Fruit fly (Drosophila melanogaster) whole organism, embryonic: ENCODE measurements around the gene Rilpl.

Experiments
- ATbp ChIP-seq: fragments of 200-800 bp; sonication (Bioruptor generic); optimal IDR thresholded peaks from 2 replicates; lab custom pipeline; 2017; ENCODE audit warnings: missing biosample characterization, mild to moderate bottlenecking, missing genetic modification characterization, missing genetic modification reagents
- Antp ChIP-seq: fragments of 200-800 bp; sonication (Bioruptor generic); optimal IDR thresholded peaks from 3 replicates; lab custom pipeline; 2016; ENCODE audit warnings: missing biosample characterization, missing genetic modification characterization
- Awh ChIP-seq: fragments of 200-800 bp; sonication (Bioruptor generic); IDR thresholded peaks from 2 replicates; pipeline ENCODE4, ENCODE4 v1.3.6; 2022; ENCODE audit warnings: missing biosample characterization, missing genetic modification characterization
- CG10147 ChIP-seq: fragments of 200-800 bp; sonication (Bioruptor generic); optimal IDR thresholded peaks from 2 replicates; lab custom pipeline; 2019; ENCODE audit warnings: missing biosample characterization, mild to moderate bottlenecking, missing genetic modification characterization, moderate library complexity
- CG10543 ChIP-seq: fragments of 200-800 bp; sonication (Bioruptor generic); optimal IDR thresholded peaks from 3 replicates; lab custom pipeline; 2017; ENCODE audit warnings: missing biosample characterization, mild to moderate bottlenecking, missing genetic modification characterization, moderate library complexity
- CG11456 ChIP-seq: fragments of 200-800 bp; sonication (Bioruptor generic); IDR thresholded peaks from 3 replicates; pipeline ENCODE4 v1.3.6; 2022; ENCODE audit warnings: missing biosample characterization, missing genetic modification characterization
- CG11504 ChIP-seq: fragments of 200-800 bp; sonication (Bioruptor generic); optimal IDR thresholded peaks from 3 replicates; lab custom pipeline; 2019; ENCODE audit warnings: missing biosample characterization, mild to moderate bottlenecking, missing genetic modification characterization, moderate library complexity
- CG1233 ChIP-seq: fragments of 200-800 bp; sonication (Bioruptor generic); optimal IDR thresholded peaks from 4 replicates; lab custom pipeline; 2018; ENCODE audit warnings: missing biosample characterization, mild to moderate bottlenecking, missing genetic modification characterization
- CG12391 ChIP-seq: fragments of 200-800 bp; sonication (Bioruptor generic); optimal IDR thresholded peaks from 3 replicates; lab custom pipeline; 2018; ENCODE audit warnings: missing biosample characterization, mild to moderate bottlenecking, missing genetic modification characterization, moderate library complexity
- CG12744 ChIP-seq: fragments of 200-800 bp; sonication (Bioruptor generic); optimal IDR thresholded peaks from 2 replicates; lab custom pipeline; 2016; ENCODE audit warnings: missing biosample characterization, missing genetic modification characterization
- CG14667 ChIP-seq: fragments of 200-800 bp; sonication (Bioruptor generic); IDR thresholded peaks from 2 replicates; pipeline ENCODE4 v1.3.6; 2022; ENCODE audit warnings: missing biosample characterization, missing genetic modification characterization
- CG14860 ChIP-seq: fragments of 200-800 bp; sonication (Bioruptor generic); IDR thresholded peaks from 3 replicates; pipeline ENCODE4 v1.3.6; 2022; ENCODE audit warnings: missing biosample characterization, missing genetic modification characterization; ENCODE audit not compliant: partially characterized antibody
- CG18262 ChIP-seq: fragments of 200-800 bp; optimal IDR thresholded peaks from 3 replicates; lab custom pipeline; 2019; ENCODE audit warnings: missing biosample characterization, mild to moderate bottlenecking, missing genetic modification characterization, moderate library complexity
- CG18764 ChIP-seq: fragments of 200-800 bp; sonication (Bioruptor generic); optimal IDR thresholded peaks from 3 replicates; lab custom pipeline; 2016; ENCODE audit warnings: missing biosample characterization, missing genetic modification characterization
- CG30020 ChIP-seq: fragments of 200-800 bp; optimal IDR thresholded peaks from 2 replicates; lab custom pipeline; 2019; ENCODE audit warnings: missing biosample characterization, mild to moderate bottlenecking, missing genetic modification characterization, moderate library complexity
- CG3163 ChIP-seq: fragments of 200-800 bp; sonication (Bioruptor generic); optimal IDR thresholded peaks from 3 replicates; lab custom pipeline; 2016; ENCODE audit warnings: missing biosample characterization, missing genetic modification characterization
- CG32772 ChIP-seq: fragments of 200-800 bp; sonication (Bioruptor generic); IDR thresholded peaks from 2 replicates; pipeline ENCODE4 v1.3.6; 2022; ENCODE audit warnings: missing biosample characterization, missing genetic modification characterization
- CG34376 ChIP-seq: fragments of 200-800 bp; sonication (Bioruptor generic); optimal IDR thresholded peaks from 2 replicates; lab custom pipeline; 2018; ENCODE audit warnings: missing biosample characterization, mild to moderate bottlenecking, missing genetic modification characterization
- CG4617 ChIP-seq: fragments of 200-800 bp; sonication (Bioruptor generic); optimal IDR thresholded peaks from 3 replicates; lab custom pipeline; 2016; ENCODE audit warnings: missing biosample characterization, missing genetic modification characterization, borderline replicate concordance
- CG6654 ChIP-seq: fragments of 200-800 bp; sonication (Bioruptor generic); optimal IDR thresholded peaks from 2 replicates; lab custom pipeline; 2017; ENCODE audit warnings: missing biosample characterization, mild to moderate bottlenecking, missing genetic modification characterization
- CG6791 ChIP-seq: fragments of 200-800 bp; sonication (Bioruptor generic); IDR thresholded peaks from 3 replicates; pipeline ENCODE4 v1.3.6; 2022; ENCODE audit warnings: missing biosample characterization, missing genetic modification characterization; ENCODE audit not compliant: partially characterized antibody
- CG9797 ChIP-seq: fragments of 200-800 bp; sonication (Bioruptor generic); optimal IDR thresholded peaks from 3 replicates; lab custom pipeline; 2018; ENCODE audit warnings: missing biosample characterization, mild to moderate bottlenecking, missing genetic modification characterization
- Chrac-16 ChIP-seq: fragments of 200-800 bp; sonication (Bioruptor generic); optimal IDR thresholded peaks from 3 replicates; lab custom pipeline; 2016; ENCODE audit warnings: missing biosample characterization, missing genetic modification characterization
- Dip2 ChIP-seq: fragments of 200-800 bp; sonication (Bioruptor generic); IDR thresholded peaks from 2 replicates; pipeline ENCODE4 v1.3.6; 2022; ENCODE audit warnings: missing biosample characterization, missing genetic modification characterization
- Doc2 ChIP-seq: fragments of 200-800 bp; sonication (Bioruptor generic); IDR thresholded peaks from 2 replicates; pipeline ENCODE4 v1.3.6; 2022; ENCODE audit warnings: missing biosample characterization, missing genetic modification characterization
- E2f1 ChIP-seq: fragments of 200-800 bp; sonication (Bioruptor generic); IDR thresholded peaks from 2 replicates; pipeline ENCODE4 v1.3.6; 2022; ENCODE audit warnings: missing biosample characterization, missing genetic modification characterization
- Fer1 ChIP-seq: fragments of 200-800 bp; sonication (Bioruptor generic); optimal IDR thresholded peaks from 2 replicates; lab custom pipeline; 2017; ENCODE audit warnings: missing biosample characterization, mild to moderate bottlenecking, missing genetic modification characterization
- MBD-R2 ChIP-seq: fragments of 200-800 bp; sonication (Bioruptor generic); IDR thresholded peaks from 2 replicates; pipeline ENCODE4 v1.3.6; 2022; ENCODE audit warnings: missing biosample characterization, missing genetic modification characterization
- NC2β ChIP-seq: fragments of 200-800 bp; sonication (Bioruptor generic); optimal IDR thresholded peaks from 2 replicates; lab custom pipeline; 2016; ENCODE audit warnings: missing biosample characterization, missing genetic modification characterization
- NFAT ChIP-seq: fragments of 200-800 bp; sonication (Bioruptor generic); IDR thresholded peaks from 2 replicates; pipeline ENCODE4 v1.3.6; 2022; ENCODE audit warnings: missing biosample characterization, missing genetic modification characterization
- Sry-δ ChIP-seq: fragments of 200-800 bp; sonication (Bioruptor generic); optimal IDR thresholded peaks from 2 replicates; lab custom pipeline; 2016; ENCODE audit warnings: missing biosample characterization, missing genetic modification characterization
- ara ChIP-seq: fragments of 200-800 bp; sonication (Bioruptor generic); IDR thresholded peaks from 2 replicates; pipeline ENCODE4 v1.3.6; 2022; ENCODE audit warnings: missing biosample characterization, missing genetic modification characterization
- az2 ChIP-seq: fragments of 200-800 bp; sonication (Bioruptor generic); optimal IDR thresholded peaks from 3 replicates; lab custom pipeline; 2016; ENCODE audit warnings: missing biosample characterization, missing genetic modification characterization
- bab2 ChIP-seq: fragments of 200-800 bp; sonication (Bioruptor generic); optimal IDR thresholded peaks from 2 replicates; lab custom pipeline; 2016; ENCODE audit warnings: missing biosample characterization, missing genetic modification characterization
- bigmax ChIP-seq: fragments of 200-800 bp; sonication (Bioruptor generic); optimal IDR thresholded peaks from 2 replicates; lab custom pipeline; 2018; ENCODE audit warnings: missing biosample characterization, mild to moderate bottlenecking, missing genetic modification characterization
- kah ChIP-seq: fragments of 200-800 bp; sonication (Bioruptor generic); optimal IDR thresholded peaks from 2 replicates; lab custom pipeline; 2018; ENCODE audit warnings: missing biosample characterization, mild to moderate bottlenecking, missing genetic modification characterization
- mam ChIP-seq: fragments of 200-800 bp; sonication (Bioruptor generic); optimal IDR thresholded peaks from 3 replicates; lab custom pipeline; 2016; ENCODE audit warnings: missing biosample characterization, missing genetic modification characterization
- org-1 ChIP-seq: fragments of 200-800 bp; sonication (Bioruptor generic); optimal IDR thresholded peaks from 2 replicates; lab custom pipeline; 2017; ENCODE audit warnings: missing biosample characterization, missing genetic modification characterization
- p53 ChIP-seq: fragments of 200-800 bp; sonication (Bioruptor generic); optimal IDR thresholded peaks from 2 replicates; lab custom pipeline; 2016; ENCODE audit warnings: missing biosample characterization, missing genetic modification characterization
- phol ChIP-seq: fragments of 200-800 bp; sonication (Bioruptor generic); optimal IDR thresholded peaks from 3 replicates; lab custom pipeline; 2018; ENCODE audit warnings: missing biosample characterization, mild to moderate bottlenecking, missing genetic modification characterization, moderate library complexity
- pita ChIP-seq: fragments of 200-800 bp; sonication (Bioruptor generic); optimal IDR thresholded peaks from 2 replicates; lab custom pipeline; 2017; ENCODE audit warnings: missing biosample characterization, mild to moderate bottlenecking, missing genetic modification characterization
- pum ChIP-seq: fragments of 200-800 bp; sonication (Bioruptor generic); optimal IDR thresholded peaks from 2 replicates; lab custom pipeline; 2016; ENCODE audit warnings: missing biosample characterization, missing genetic modification characterization
- sens-2 ChIP-seq: fragments of 200-800 bp; sonication (Bioruptor generic); IDR thresholded peaks from 2 replicates; pipeline ENCODE4 v1.3.6; 2022; ENCODE audit warnings: missing biosample characterization, missing genetic modification characterization
- sima ChIP-seq: fragments of 200-800 bp; sonication (Bioruptor generic); optimal IDR thresholded peaks from 2 replicates; lab custom pipeline; 2016; ENCODE audit warnings: missing biosample characterization, missing genetic modification characterization
- sob ChIP-seq: fragments of 200-800 bp; sonication (Bioruptor generic); IDR thresholded peaks from 2 replicates; pipeline ENCODE4 v1.3.6; 2022; ENCODE audit warnings: missing biosample characterization, missing genetic modification characterization
- sr ChIP-seq: fragments of 200-800 bp; sonication (Bioruptor generic); IDR thresholded peaks from 3 replicates; pipeline ENCODE4 v1.3.6; 2022; ENCODE audit warnings: missing biosample characterization, missing genetic modification characterization
- stwl ChIP-seq: fragments of 200-800 bp; sonication (Bioruptor generic); optimal IDR thresholded peaks from 3 replicates; lab custom pipeline; 2018; ENCODE audit warnings: missing biosample characterization, mild to moderate bottlenecking, missing genetic modification characterization, moderate library complexity
- toy ChIP-seq: fragments of 200-800 bp; sonication (Bioruptor generic); IDR thresholded peaks from 2 replicates; pipeline ENCODE4 v1.3.6; 2022; ENCODE audit warnings: missing biosample characterization, missing genetic modification characterization
- trh ChIP-seq: fragments of 200-800 bp; sonication (Bioruptor generic); optimal IDR thresholded peaks from 2 replicates; lab custom pipeline; 2016; ENCODE audit warnings: missing biosample characterization, missing genetic modification characterization
- vfl ChIP-seq: fragments of 200-800 bp; sonication (Bioruptor generic); optimal IDR thresholded peaks from 2 replicates; lab custom pipeline; 2016; ENCODE audit warnings: missing biosample characterization, missing genetic modification characterization
- zfh1 ChIP-seq: fragments of 200-800 bp; sonication (Bioruptor generic); IDR thresholded peaks from 3 replicates; pipeline ENCODE4 v1.3.6; 2022; ENCODE audit warnings: missing biosample characterization, missing genetic modification characterization

Gene Rilpl

dm6 chrX:1398455-1399055, 5.7 kb downstream of the Rilpl start (continued):
- TF ChIP-seq CG6654 (GFP tag; lab: Kevin White, UChicago) (no peak), zfh1 (GFP tag; lab: Robert Waterston, UW) (peak; percentile 76; the same call in 2 of the 3 replicates), CG10147 (no peak), CG1233 (GFP tag; lab: Kevin White, UChicago) (peak; percentile 55), Awh (GFP tag; lab: Robert Waterston, UW) (0 out of 2 replicates have a peak, but pooled peaks have one; percentile 35), Chrac-16 (GFP tag; lab: Kevin White, UChicago) (peak; percentile 75), CG12744 (GFP tag; lab: Kevin White, UChicago) (no peak), Fer1 (peak; percentile 57), sob (peak; percentile 65), CG14860 (GFP tag; lab: Robert Waterston, UW) (no peak), sr (GFP tag; lab: Robert Waterston, UW) (peak; percentile 12; the same call in 1 of the 3 replicates), sima (GFP tag; lab: Kevin White, UChicago) (no peak), MBD-R2 (GFP tag; lab: Robert Waterston, UW) (peak; percentile 34; the same call in 1 of the 2 replicates), CG9797 (GFP tag; lab: Kevin White, UChicago) (no peak), stwl (tag; lab: Kevin White, UChicago) (no peak), CG11504 (tag; lab: Kevin White, UChicago) (peak; percentile 56), vfl (GFP tag; lab: Kevin White, UChicago) (no peak), bigmax (GFP tag; lab: Kevin White, UChicago) (no peak), mam (GFP tag; lab: Kevin White, UChicago) (peak; percentile 73), sens-2 (no peak), CG4617 (GFP tag; lab: Kevin White, UChicago) (peak; percentile 9), CG6791 (GFP tag; lab: Robert Waterston, UW) (no peak), CG14667 (GFP tag; lab: Robert Waterston, UW) (0 out of 2 replicates have a peak, but pooled peaks have one; percentile 44), Dip2 (GFP tag; lab: Robert Waterston, UW) (no peak), org-1 (GFP tag; lab: Kevin White, UChicago) (peak; percentile 61), ATbp (peak; percentile 15), CG30020 (tag; lab: Kevin White, UChicago) (no peak), az2 (GFP tag; lab: Kevin White, UChicago) (peak; percentile 38), CG12391 (peak; percentile 64), NC2β (GFP tag; lab: Kevin White, UChicago) (no peak), Sry-δ (no peak), kah (GFP tag; lab: Kevin White, UChicago) (no peak), pita (GFP tag; lab: Kevin White, UChicago) (no peak), phol (peak; percentile 62), ara (GFP tag; lab: Robert Waterston, UW) (peak; percentile 55; the same call in 1 of the 2 replicates), Doc2 (GFP tag; lab: Robert Waterston, UW) (no peak), p53 (GFP tag; lab: Kevin White, UChicago) (no peak), pum (GFP tag; lab: Kevin White, UChicago) (peak; percentile 71), Antp (GFP tag; lab: Kevin White, UChicago) (peak; percentile 65), E2f1 (GFP tag; lab: Robert Waterston, UW) (peak; percentile 64), CG18262 (tag; lab: Kevin White, UChicago) (peak; percentile 51), CG18764 (GFP tag; lab: Kevin White, UChicago) (peak; percentile 8), NFAT (GFP tag; lab: Robert Waterston, UW) (peak; percentile 53), CG11456 (GFP tag; lab: Robert Waterston, UW) (peak; percentile 61; the same call in 2 of the 3 replicates), bab2 (GFP tag; lab: Kevin White, UChicago) (peak; percentile 42), trh (no peak), CG10543 (GFP tag; lab: Kevin White, UChicago) (no peak), CG32772 (peak; percentile 66), toy (GFP tag; lab: Robert Waterston, UW) (0 out of 2 replicates have a peak, but pooled peaks have one; percentile 18), CG3163 (GFP tag; lab: Kevin White, UChicago) (no peak), CG34376 (GFP tag; lab: Kevin White, UChicago) (no peak)
